Worm (Caenorhabditis elegans) whole organism, L2 larva: ENCODE data around the gene F54B3.2.

Source experiments
- alr-1 ChIP-seq: fragments of 150-350 bp; optimal IDR thresholded peaks from 2 replicates; lab custom pipeline; 2014; ENCODE audit warnings: missing biosample characterization, missing genetic modification characterization
- ama-1 ChIP-seq: fragments of 150-350 bp; optimal IDR thresholded peaks from 2 replicates; lab custom pipeline; 2018; ENCODE audit warnings: inconsistent platforms
- ceh-16 ChIP-seq: fragments of 150-350 bp; optimal IDR thresholded peaks from 2 replicates; lab custom pipeline; 2014; ENCODE audit warnings: missing biosample characterization, missing genetic modification characterization
- elt-3 ChIP-seq: sonication (generic microtip); optimal IDR thresholded peaks from 2 replicates; lab custom pipeline; 2017; ENCODE audit warnings: missing biosample characterization, missing genetic modification characterization
- nhr-10 ChIP-seq: sonication (generic microtip); optimal IDR thresholded peaks from 2 replicates; lab custom pipeline; 2017; ENCODE audit warnings: missing biosample characterization, missing genetic modification characterization
- nhr-11 ChIP-seq: fragments of 150-350 bp; optimal IDR thresholded peaks from 2 replicates; lab custom pipeline; 2014; ENCODE audit warnings: missing biosample characterization, missing genetic modification characterization
- nhr-25 ChIP-seq: fragments of 150-350 bp; sonication (generic microtip); optimal IDR thresholded peaks from 3 replicates; lab custom pipeline; 2014; ENCODE audit warnings: missing biosample characterization, missing genetic modification characterization
- nhr-6 ChIP-seq: fragments of 150-350 bp; optimal IDR thresholded peaks from 2 replicates; lab custom pipeline; 2014; ENCODE audit warnings: missing biosample characterization, missing genetic modification characterization
- nhr-77 ChIP-seq: fragments of 150-350 bp; optimal IDR thresholded peaks from 2 replicates; lab custom pipeline; 2014; ENCODE audit warnings: missing biosample characterization, missing genetic modification characterization
- snpc-4 ChIP-seq: fragments of 150-350 bp; optimal IDR thresholded peaks from 2 replicates; lab custom pipeline; 2014; ENCODE audit warnings: missing biosample characterization, missing genetic modification characterization
- unc-39 ChIP-seq: fragments of 150-350 bp; optimal IDR thresholded peaks from 2 replicates; lab custom pipeline; 2014; ENCODE audit warnings: missing biosample characterization, missing genetic modification characterization
- unc-55 ChIP-seq: fragments of 150-350 bp; sonication (generic microtip); optimal IDR thresholded peaks from 3 replicates; lab custom pipeline; 2014; ENCODE audit warnings: missing biosample characterization, missing genetic modification reagents, missing genetic modification characterization
- zag-1 ChIP-seq: fragments of 150-350 bp; optimal IDR thresholded peaks from 2 replicates; lab custom pipeline; 2014; ENCODE audit warnings: missing biosample characterization, missing genetic modification characterization

- TF ChIP-seq nhr-11 (tag; lab: Kevin White, UChicago) = no peak
- TF ChIP-seq alr-1 (tag; lab: Kevin White, UChicago) = no peak
- TF ChIP-seq elt-3 (tag; lab: Kevin White, UChicago) = no peak
- TF ChIP-seq nhr-25 (tag; lab: Kevin White, UChicago) = no peak
- TF ChIP-seq nhr-77 (tag; lab: Kevin White, UChicago) = no peak
- no peak for TF ChIP-seq unc-55 (GFP tag; lab: Kevin White, UChicago)
- no peak for TF ChIP-seq zag-1
- no peak for TF ChIP-seq nhr-6 (tag; lab: Kevin White, UChicago)
- no peak for TF ChIP-seq snpc-4 (tag; lab: Kevin White, UChicago)
- TF ChIP-seq nhr-10 = no peak
- no peak for TF ChIP-seq unc-39 (tag; lab: Kevin White, UChicago)
- no peak for TF ChIP-seq ceh-16 (tag; lab: Kevin White, UChicago)
- no peak for TF ChIP-seq ama-1 (lab: Kevin White, UChicago)
Observed at ce11 chrII:10227030-10227429, 42.9 kb downstream of the F54B3.2 start, which contains the start of gene srh-135.
